Worm (Caenorhabditis elegans) whole organism, L3 larva: ENCODE results near the gene cpg-2.

Experiments
- R02D3.7 ChIP-seq: fragments of 150-350 bp; optimal IDR thresholded peaks from 2 replicates; lab custom pipeline; 2014; ENCODE audit warnings: missing biosample characterization, missing genetic modification characterization
- aly-2 ChIP-seq: fragments of 150-350 bp; optimal IDR thresholded peaks from 2 replicates; lab custom pipeline; 2014; ENCODE audit warnings: missing biosample characterization, missing genetic modification characterization
- ceh-82 ChIP-seq: fragments of 150-350 bp; optimal IDR thresholded peaks from 2 replicates; lab custom pipeline; 2014; ENCODE audit warnings: missing biosample characterization, missing genetic modification characterization
- ceh-9 ChIP-seq: sonication (generic microtip); optimal IDR thresholded peaks from 2 replicates; lab custom pipeline; 2018; ENCODE audit warnings: missing biosample characterization, missing genetic modification characterization
- elt-2 ChIP-seq: sonication (generic microtip); optimal IDR thresholded peaks from 2 replicates; lab custom pipeline; 2016; ENCODE audit warnings: missing genetic modification reagents, mild to moderate bottlenecking, missing genetic modification characterization, missing compliant biosample characterization
- elt-3 ChIP-seq, 3 experiments: fragments of 150-350 bp in 1 of 3; sonication (generic microtip) in 2 of 3; optimal IDR thresholded peaks; 2 replicates in 2 of 3; 4 replicates in 1 of 3; lab custom pipeline; 2014 to 2017; ENCODE audit warnings: missing biosample characterization in 3 of 3, missing genetic modification characterization in 3 of 3
- nhr-28 ChIP-seq: fragments of 150-350 bp; optimal IDR thresholded peaks from 2 replicates; lab custom pipeline; 2014; ENCODE audit warnings: missing biosample characterization, missing genetic modification characterization
- tbx-2 ChIP-seq: sonication (generic microtip); optimal IDR thresholded peaks from 2 replicates; lab custom pipeline; 2016; ENCODE audit warnings: mild to moderate bottlenecking, missing genetic modification characterization, missing compliant biosample characterization

- TF ChIP-seq ceh-9 (tag; lab: Kevin White, UChicago): no peak
- no peak for TF ChIP-seq nhr-28
- no peak for TF ChIP-seq tbx-2 (tag; lab: Kevin White, UChicago)
- no peak for TF ChIP-seq elt-3 (tag; optimal IDR thresholded peaks at IDR 0.05; lab: Kevin White, UChicago)
- TF ChIP-seq elt-2: peak; percentile 68
- TF ChIP-seq aly-2: no peak
- no peak for TF ChIP-seq ceh-82 (tag; lab: Kevin White, UChicago)
- no peak for TF ChIP-seq R02D3.7 (tag; lab: Kevin White, UChicago)
Measured at ce11 chrIII:7116615-7117252, 12.9 kb upstream of the cpg-2 start.
